Worm (Caenorhabditis elegans) whole organism, early embryonic: Measurements from ENCODE around the gene K02D10.3.

Experiments
- ama-1 ChIP-seq: fragments of 150-350 bp; optimal IDR thresholded peaks from 2 replicates; lab custom pipeline; 2014
- ceh-36 ChIP-seq: sonication (generic microtip); optimal IDR thresholded peaks from 2 replicates; lab custom pipeline; 2016; ENCODE audit warnings: missing genetic modification characterization, inconsistent platforms, missing compliant biosample characterization
- sea-1 ChIP-seq: fragments of 200-800 bp; sonication (Bioruptor generic); conservative IDR thresholded peaks from 2 replicates; pipeline ENCODE4 v1.3.6; 2022; ENCODE audit warnings: missing genetic modification characterization, missing compliant biosample characterization

- TF ChIP-seq ama-1 (lab: Kevin White, UChicago) (no peak), sea-1 (GFP tag; lab: Robert Waterston, UW) (no peak), ceh-36 (tag; lab: Kevin White, UChicago) (no peak)
Measured at ce11 chrIII:8748620-8749019, 23.1 kb downstream of the K02D10.3 start.
